Worm (Caenorhabditis elegans): ENCODE results near the gene ZC373.2.

ZC373.2 gene

DNA sequence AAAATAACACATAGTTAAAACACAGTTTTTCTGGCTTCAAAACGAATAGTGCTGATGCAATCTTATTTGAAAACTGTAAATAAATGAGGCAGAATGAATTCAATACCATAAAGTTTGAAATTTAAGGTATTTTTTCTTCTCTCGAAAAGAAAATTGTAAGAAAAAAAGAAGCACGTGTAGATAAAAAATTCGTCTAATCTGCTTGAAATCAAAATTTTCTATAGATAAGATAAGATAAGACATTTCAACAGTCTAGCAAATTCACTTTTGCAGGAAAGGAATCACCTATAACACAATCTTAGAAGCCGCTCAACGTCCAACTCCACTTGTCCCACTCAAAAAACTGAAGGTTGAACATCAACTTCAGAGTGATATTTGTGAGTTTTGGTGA, 3.8 kb downstream of the ZC373.2 start:
- TF ChIP-seq C34F6.9 (tag; optimal IDR thresholded peaks at IDR 0.05) (no peak), nhr-129 (tag; optimal IDR thresholded peaks at IDR 0.05) (no peak), lin-11 (tag; optimal IDR thresholded peaks at IDR 0.05) (no peak), ztf-1 (GFP tag; conservative IDR thresholded peaks at IDR 0.05) (no peak), zag-1 (tag; optimal IDR thresholded peaks at IDR 0.05) (no peak), blmp-1 (tag; optimal IDR thresholded peaks at IDR 0.05; ENCODE audit: insufficient read depth) (peak; percentile 33), elt-3 (tag; optimal IDR thresholded peaks at IDR 0.05) (no peak), fos-1 (tag; optimal IDR thresholded peaks at IDR 0.05) (peak; percentile 55), mbf-1 (tag; optimal IDR thresholded peaks at IDR 0.05) (no peak), sma-3 (GFP tag; optimal IDR thresholded peaks at IDR 0.05) (no peak), unc-62 (GFP tag; optimal IDR thresholded peaks at IDR 0.05) (no peak), nhr-237 (tag; optimal IDR thresholded peaks at IDR 0.05) (no peak)

DNA sequence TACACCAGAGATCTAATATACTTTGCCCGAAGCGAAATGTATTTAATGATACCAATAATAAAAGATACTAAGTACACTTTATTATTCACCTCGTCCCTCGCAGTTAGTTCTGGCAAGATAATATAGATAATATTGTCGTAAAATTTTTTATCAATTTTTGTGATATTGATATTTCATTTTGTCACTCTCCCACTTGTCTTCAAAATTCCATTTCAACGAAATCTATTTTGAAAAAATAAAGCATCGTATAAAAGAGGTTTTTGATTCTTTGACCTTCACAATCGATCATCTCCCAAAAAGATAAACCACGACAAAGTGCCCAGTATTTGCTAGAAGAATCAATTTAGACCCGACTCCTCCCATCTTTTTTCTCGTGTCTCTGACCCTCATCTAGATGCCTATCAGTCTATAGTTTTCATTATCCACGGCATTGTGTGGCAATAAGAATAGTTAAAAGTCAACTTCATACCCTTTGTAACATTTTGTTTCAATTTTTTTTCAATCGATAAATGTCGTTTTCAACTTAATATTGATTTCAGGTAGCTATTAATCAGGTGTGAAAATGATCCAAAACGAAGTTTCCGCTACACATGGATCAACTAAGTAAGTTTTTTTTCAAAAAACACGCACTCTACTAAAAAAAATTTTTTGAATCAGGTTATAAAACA, 4.4 kb downstream of the ZC373.2 start, which contains the start of gene cbs-1:
TSS of gene cbs-1 (plus strand) at position 534 of the 668 bp plus-strand sequence.
- no peak for TF ChIP-seq egl-27 (tag; optimal IDR thresholded peaks at IDR 0.05)
- TF ChIP-seq fos-1 (tag; optimal IDR thresholded peaks at IDR 0.05), result peak; percentile 65
- peak; percentile 18 for TF ChIP-seq ama-1 (optimal IDR thresholded peaks at IDR 0.05)
- peak; percentile 17 for TF ChIP-seq sma-9 (GFP tag; optimal IDR thresholded peaks at IDR 0.05)
- no peak for TF ChIP-seq sma-9 (tag; optimal IDR thresholded peaks at IDR 0.05)
- no peak for TF ChIP-seq Y55F3AM.14 (GFP tag; optimal IDR thresholded peaks at IDR 0.05)
- TF ChIP-seq ceh-16 (tag; optimal IDR thresholded peaks at IDR 0.05), result no peak
- TF ChIP-seq nhr-25 (tag; optimal IDR thresholded peaks at IDR 0.05), result peak; percentile 54
- no peak for TF ChIP-seq nhr-237 (tag; optimal IDR thresholded peaks at IDR 0.05)

DNA sequence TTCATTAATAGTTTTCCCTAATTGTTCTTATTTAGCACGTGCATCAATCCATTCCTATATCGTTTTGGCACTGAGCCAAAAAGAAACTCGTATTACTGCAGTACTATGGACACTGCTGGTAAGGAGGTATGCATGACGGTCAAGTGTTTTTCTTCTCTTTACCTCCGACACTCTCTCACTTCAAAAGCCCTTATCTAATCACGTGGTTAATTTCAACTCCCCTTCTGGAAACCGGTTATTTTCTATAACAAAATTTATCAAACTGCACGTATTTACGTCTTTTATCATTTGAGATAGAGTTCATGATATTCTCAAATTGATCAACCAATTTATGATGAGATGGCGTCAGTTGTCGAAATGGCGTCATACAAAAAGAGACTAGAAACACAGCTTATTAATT, 6.6 kb downstream of the ZC373.2 start:
- TF ChIP-seq nhr-11 (tag; optimal IDR thresholded peaks at IDR 0.05) (no peak), nhr-12 (tag; optimal IDR thresholded peaks at IDR 0.05) (no peak), nhr-237 (tag; optimal IDR thresholded peaks at IDR 0.05) (no peak), egl-27 (tag; optimal IDR thresholded peaks at IDR 0.05) (no peak), nhr-23 (tag; optimal IDR thresholded peaks at IDR 0.05) (no peak), unc-55 (GFP tag; optimal IDR thresholded peaks at IDR 0.05) (no peak), mdl-1 (tag; optimal IDR thresholded peaks at IDR 0.05) (peak in 1 of 2 experiments; percentile 44), ceh-82 (tag; optimal IDR thresholded peaks at IDR 0.05) (no peak), snpc-4 (tag; optimal IDR thresholded peaks at IDR 0.05) (no peak), mab-5 (tag; optimal IDR thresholded peaks at IDR 0.05) (no peak), ZK546.5 (tag; optimal IDR thresholded peaks at IDR 0.05) (no peak), lsy-2 (tag; optimal IDR thresholded peaks at IDR 0.05) (no peak), nhr-10 (tag; optimal IDR thresholded peaks at IDR 0.05) (no peak), elt-3 (tag; optimal IDR thresholded peaks at IDR 0.05) (no peak), sma-3 (GFP tag; optimal IDR thresholded peaks at IDR 0.05) (peak; percentile 88), unc-39 (tag; optimal IDR thresholded peaks at IDR 0.05) (no peak), peb-1 (tag; optimal IDR thresholded peaks at IDR 0.05) (no peak), blmp-1 (tag; optimal IDR thresholded peaks at IDR 0.05; ENCODE audit: insufficient read depth) (peak; percentile 77), zag-1 (tag; optimal IDR thresholded peaks at IDR 0.05) (no peak), ztf-1 (GFP tag; conservative IDR thresholded peaks at IDR 0.05) (no peak), Y55F3AM.14 (GFP tag; optimal IDR thresholded peaks at IDR 0.05) (peak; percentile 28), gmeb-1 (tag; optimal IDR thresholded peaks at IDR 0.05) (peak; percentile 26), dmd-4 (tag; optimal IDR thresholded peaks at IDR 0.05) (no peak), nhr-77 (tag; optimal IDR thresholded peaks at IDR 0.05) (no peak), elt-1 (tag; optimal IDR thresholded peaks at IDR 0.05) (no peak), aly-2 (tag; optimal IDR thresholded peaks at IDR 0.05) (no peak), R02D3.7 (tag; optimal IDR thresholded peaks at IDR 0.05) (no peak), lin-13 (GFP tag; optimal IDR thresholded peaks at IDR 0.05) (no peak), unc-62 (GFP tag; optimal IDR thresholded peaks at IDR 0.05) (no peak), ceh-16 (tag; optimal IDR thresholded peaks at IDR 0.05) (no peak), skn-1 (tag; optimal IDR thresholded peaks at IDR 0.05) (peak; percentile 4), sem-4 (tag; optimal IDR thresholded peaks at IDR 0.05) (no peak), ama-1 (optimal IDR thresholded peaks at IDR 0.05) (no peak), sma-9 (GFP tag; optimal IDR thresholded peaks at IDR 0.05) (peak; percentile 92), sma-9 (tag; optimal IDR thresholded peaks at IDR 0.05) (no peak), fos-1 (tag; optimal IDR thresholded peaks at IDR 0.05) (peak; percentile 70), mbf-1 (tag; optimal IDR thresholded peaks at IDR 0.05) (no peak), lin-39 (tag; optimal IDR thresholded peaks at IDR 0.05) (no peak), nhr-21 (tag; optimal IDR thresholded peaks at IDR 0.05) (peak; percentile 59), nhr-25 (tag; optimal IDR thresholded peaks at IDR 0.05) (peak; percentile 72), nhr-129 (tag; optimal IDR thresholded peaks at IDR 0.05) (peak; percentile 47), C34F6.9 (tag; optimal IDR thresholded peaks at IDR 0.05) (peak; percentile 33), ztf-4 (tag; optimal IDR thresholded peaks at IDR 0.05) (no peak), alr-1 (tag; optimal IDR thresholded peaks at IDR 0.05) (no peak), nhr-6 (tag; optimal IDR thresholded peaks at IDR 0.05) (no peak), ztf-11 (tag; optimal IDR thresholded peaks at IDR 0.05) (no peak), lin-11 (tag; optimal IDR thresholded peaks at IDR 0.05) (no peak)
